Fruit fly (Drosophila melanogaster) whole organism, embryonic: ENCODE measurements around the gene CG34303.

Experiments
- Ada2b ChIP-seq: fragments of 200-800 bp; sonication (Bioruptor generic); IDR thresholded peaks from 2 replicates; pipeline ENCODE4 v1.3.6; 2022; ENCODE audit warnings: missing biosample characterization, missing genetic modification characterization
- CG10321 ChIP-seq: fragments of 200-800 bp; sonication (Bioruptor generic); IDR thresholded peaks from 2 replicates; pipeline ENCODE4 v1.3.6; 2022; ENCODE audit warnings: missing biosample characterization, missing genetic modification characterization
- CG10565 ChIP-seq: fragments of 200-800 bp; sonication (Bioruptor generic); optimal IDR thresholded peaks from 3 replicates; lab custom pipeline; 2016; ENCODE audit warnings: missing biosample characterization, mild to moderate bottlenecking, missing genetic modification characterization
- CG12236 ChIP-seq: fragments of 200-800 bp; sonication (Bioruptor generic); optimal IDR thresholded peaks from 2 replicates; lab custom pipeline; 2016; ENCODE audit warnings: missing biosample characterization, missing genetic modification characterization
- CG13775 ChIP-seq: fragments of 200-800 bp; sonication (Bioruptor generic); optimal IDR thresholded peaks from 3 replicates; lab custom pipeline; 2017; ENCODE audit warnings: missing biosample characterization, mild to moderate bottlenecking, missing genetic modification characterization
- CG1647 ChIP-seq: fragments of 200-800 bp; sonication (Bioruptor generic); optimal IDR thresholded peaks from 3 replicates; lab custom pipeline; 2016; ENCODE audit warnings: missing biosample characterization, missing genetic modification characterization
- CG17385 ChIP-seq: fragments of 200-800 bp; sonication (Bioruptor generic); optimal IDR thresholded peaks from 3 replicates; lab custom pipeline; 2018; ENCODE audit warnings: missing biosample characterization, mild to moderate bottlenecking, missing genetic modification characterization
- CG18011 ChIP-seq: fragments of 200-800 bp; sonication (Bioruptor generic); optimal IDR thresholded peaks from 2 replicates; lab custom pipeline; 2017; ENCODE audit warnings: missing biosample characterization, missing genetic modification characterization, mild to moderate bottlenecking, moderate library complexity, missing genotype
- CG18262 ChIP-seq: fragments of 200-800 bp; optimal IDR thresholded peaks from 3 replicates; lab custom pipeline; 2019; ENCODE audit warnings: missing biosample characterization, mild to moderate bottlenecking, missing genetic modification characterization, moderate library complexity
- CG2678 ChIP-seq: fragments of 200-800 bp; sonication (Bioruptor generic); optimal IDR thresholded peaks from 3 replicates; lab custom pipeline; 2019; ENCODE audit warnings: missing biosample characterization, mild to moderate bottlenecking, missing genetic modification characterization, moderate library complexity
- CG30020 ChIP-seq: fragments of 200-800 bp; optimal IDR thresholded peaks from 2 replicates; lab custom pipeline; 2019; ENCODE audit warnings: missing biosample characterization, mild to moderate bottlenecking, missing genetic modification characterization, moderate library complexity
- CG31388 ChIP-seq: fragments of 200-800 bp; sonication (Bioruptor generic); optimal IDR thresholded peaks from 2 replicates; lab custom pipeline; 2016; ENCODE audit warnings: missing biosample characterization, missing genetic modification characterization
- CG32532 ChIP-seq: fragments of 200-800 bp; sonication (Bioruptor generic); IDR thresholded peaks from 2 replicates; pipeline ENCODE4 v1.3.6; 2022; ENCODE audit warnings: missing biosample characterization, missing genetic modification characterization
- CG32767 ChIP-seq: fragments of 200-800 bp; sonication (Bioruptor generic); IDR thresholded peaks from 2 replicates; pipeline ENCODE4 v1.3.6; 2022; ENCODE audit warnings: missing biosample characterization, missing genetic modification characterization
- CG34224 ChIP-seq: fragments of 200-800 bp; sonication (Bioruptor generic); IDR thresholded peaks from 3 replicates; pipeline ENCODE4 v1.3.6; 2022; ENCODE audit warnings: missing biosample characterization, missing genetic modification characterization; ENCODE audit not compliant: partially characterized antibody
- CG4730 ChIP-seq: fragments of 200-800 bp; sonication (Bioruptor generic); IDR thresholded peaks from 2 replicates; pipeline ENCODE4 v1.3.6; 2022; ENCODE audit warnings: missing biosample characterization, missing genetic modification characterization
- CG4820 ChIP-seq: fragments of 200-800 bp; sonication (Bioruptor generic); optimal IDR thresholded peaks from 3 replicates; lab custom pipeline; 2016; ENCODE audit warnings: missing biosample characterization, missing genetic modification characterization
- CG6689 ChIP-seq: fragments of 200-800 bp; sonication (Bioruptor generic); IDR thresholded peaks from 2 replicates; pipeline ENCODE4 v1.3.6; 2022; ENCODE audit warnings: missing biosample characterization, missing genetic modification characterization
- CG7745 ChIP-seq: fragments of 200-800 bp; sonication (Bioruptor generic); optimal IDR thresholded peaks from 2 replicates; lab custom pipeline; 2018; ENCODE audit warnings: missing biosample characterization, mild to moderate bottlenecking, missing genetic modification characterization, moderate library complexity
- CG7987 ChIP-seq: fragments of 200-800 bp; sonication (Bioruptor generic); optimal IDR thresholded peaks from 2 replicates; lab custom pipeline; 2018; ENCODE audit warnings: missing biosample characterization, mild to moderate bottlenecking, missing genetic modification characterization, moderate library complexity
- CG8478 ChIP-seq: fragments of >200 bp; optimal IDR thresholded peaks from 2 replicates; lab custom pipeline; 2018
- Deaf1 ChIP-seq: fragments of 200-800 bp; optimal IDR thresholded peaks from 3 replicates; lab custom pipeline; 2019; ENCODE audit warnings: missing biosample characterization, mild to moderate bottlenecking, missing genetic modification characterization, moderate library complexity
- Doc3 ChIP-seq: fragments of 200-800 bp; sonication (Bioruptor generic); IDR thresholded peaks from 3 replicates; pipeline ENCODE4 v1.3.6; 2022; ENCODE audit warnings: missing biosample characterization, missing genetic modification characterization; ENCODE audit not compliant: partially characterized antibody
- Eip74EF ChIP-seq, 2 experiments: fragments of 200-800 bp in 1 of 2; fragments of >200 bp in 1 of 2; sonication (Bioruptor generic) in 1 of 2; optimal IDR thresholded peaks; 2 replicates each; lab custom pipeline; 2017 to 2019; ENCODE audit warnings: missing biosample characterization in 2 of 2, missing genetic modification characterization in 2 of 2, mild to moderate bottlenecking in 1 of 2, moderate library complexity in 1 of 2
- HHEX ChIP-seq: fragments of 200-800 bp; sonication (Bioruptor generic); optimal IDR thresholded peaks from 3 replicates; lab custom pipeline; 2017; ENCODE audit warnings: missing biosample characterization, mild to moderate bottlenecking, missing genetic modification characterization, missing genetic modification reagents
- HLH3B ChIP-seq: fragments of 200-800 bp; sonication (Bioruptor generic); IDR thresholded peaks from 2 replicates; pipeline ENCODE4 v1.3.6; 2022; ENCODE audit warnings: missing biosample characterization, missing genetic modification characterization
- Hr51 ChIP-seq, 2 experiments: fragments of 200-800 bp; sonication (Bioruptor generic); optimal IDR thresholded peaks; 2 replicates in 1 of 2; 3 replicates in 1 of 2; lab custom pipeline; 2016 to 2018; ENCODE audit warnings: missing biosample characterization in 2 of 2, missing genetic modification characterization in 2 of 2, mild to moderate bottlenecking in 1 of 2, moderate library complexity in 1 of 2
- Lim3 ChIP-seq: fragments of 200-800 bp; sonication (Bioruptor generic); IDR thresholded peaks from 2 replicates; pipeline ENCODE4 v1.3.6; 2022; ENCODE audit warnings: missing biosample characterization, missing genetic modification characterization
- Med ChIP-seq: fragments of 200-800 bp; sonication (Bioruptor generic); peaks from one replicate; lab custom pipeline; 2016; ENCODE audit warnings: missing biosample characterization, missing genetic modification characterization, mild to moderate bottlenecking, inconsistent platforms, moderate library complexity
- Oli ChIP-seq: fragments of 200-800 bp; sonication (Bioruptor generic); optimal IDR thresholded peaks from 2 replicates; lab custom pipeline; 2018; ENCODE audit warnings: missing biosample characterization, mild to moderate bottlenecking, missing genetic modification characterization, moderate library complexity
- Opbp ChIP-seq: fragments of 200-800 bp; sonication (Bioruptor generic); IDR thresholded peaks from 3 replicates; pipeline ENCODE4 v1.3.6; 2022; ENCODE audit warnings: missing biosample characterization, missing genetic modification characterization; ENCODE audit not compliant: partially characterized antibody
- Rfx ChIP-seq: fragments of 200-800 bp; sonication (Bioruptor generic); IDR thresholded peaks from 2 replicates; pipeline ENCODE4 v1.3.6; 2022; ENCODE audit warnings: missing biosample characterization, missing genetic modification characterization
- Vsx1 ChIP-seq: fragments of 200-800 bp; sonication (Bioruptor generic); optimal IDR thresholded peaks from 2 replicates; lab custom pipeline; 2017; ENCODE audit warnings: missing biosample characterization, mild to moderate bottlenecking, missing genetic modification characterization, missing genetic modification reagents
- ap ChIP-seq: fragments of 200-800 bp; sonication (Bioruptor generic); IDR thresholded peaks from 2 replicates; pipeline ENCODE4 v1.3.6; 2022; ENCODE audit warnings: missing biosample characterization, missing genetic modification characterization
- chif ChIP-seq, 2 experiments: fragments of 200-800 bp; sonication (Bioruptor generic); optimal IDR thresholded peaks; 3 replicates each; lab custom pipeline; 2016; ENCODE audit warnings: missing biosample characterization in 2 of 2, missing genetic modification characterization in 2 of 2
- ci ChIP-seq: fragments of 200-800 bp; sonication (Bioruptor generic); IDR thresholded peaks from 3 replicates; pipeline ENCODE4 v1.3.6; 2022; ENCODE audit warnings: missing biosample characterization, missing genetic modification characterization
- danr ChIP-seq: fragments of 200-800 bp; sonication (Bioruptor generic); IDR thresholded peaks from 2 replicates; pipeline ENCODE4 v1.3.6; 2022; ENCODE audit warnings: missing biosample characterization, missing genetic modification characterization
- ems ChIP-seq: fragments of 200-800 bp; sonication (Bioruptor generic); optimal IDR thresholded peaks from 3 replicates; lab custom pipeline; 2016; ENCODE audit warnings: missing biosample characterization, missing genetic modification characterization
- eyg ChIP-seq: fragments of 200-800 bp; sonication (Bioruptor generic); optimal IDR thresholded peaks from 3 replicates; lab custom pipeline; 2016; ENCODE audit warnings: missing biosample characterization, missing genetic modification characterization
- fd102C ChIP-seq: fragments of 200-800 bp; sonication (Bioruptor generic); optimal IDR thresholded peaks from 2 replicates; lab custom pipeline; 2018; ENCODE audit warnings: missing biosample characterization, mild to moderate bottlenecking, missing genetic modification characterization, moderate library complexity
- grau ChIP-seq: fragments of 200-800 bp; optimal IDR thresholded peaks from 3 replicates; lab custom pipeline; 2019; ENCODE audit warnings: missing biosample characterization, mild to moderate bottlenecking, missing genetic modification characterization, moderate library complexity
- gro ChIP-seq: fragments of 200-800 bp; sonication (Bioruptor generic); optimal IDR thresholded peaks from 2 replicates; lab custom pipeline; 2016; ENCODE audit warnings: missing biosample characterization, missing genetic modification characterization
- ken ChIP-seq: fragments of 200-800 bp; sonication (Bioruptor generic); IDR thresholded peaks from 3 replicates; pipeline ENCODE4 v1.3.6; 2022; ENCODE audit warnings: missing biosample characterization, missing genetic modification characterization
- pnt ChIP-seq: fragments of 200-800 bp; sonication (Bioruptor generic); optimal IDR thresholded peaks from 3 replicates; lab custom pipeline; 2016; ENCODE audit warnings: missing biosample characterization, missing genetic modification characterization
- run ChIP-seq: fragments of 200-800 bp; sonication (Bioruptor generic); optimal IDR thresholded peaks from 3 replicates; lab custom pipeline; 2018; ENCODE audit warnings: missing biosample characterization, mild to moderate bottlenecking, missing genetic modification characterization
- slbo ChIP-seq: fragments of 200-800 bp; sonication (Bioruptor generic); IDR thresholded peaks from 2 replicates; pipeline ENCODE4 v1.3.6; 2022; ENCODE audit warnings: missing biosample characterization, missing genetic modification characterization
- slou ChIP-seq: fragments of 200-800 bp; sonication (Bioruptor generic); optimal IDR thresholded peaks from 3 replicates; lab custom pipeline; 2016; ENCODE audit warnings: missing biosample characterization, missing genetic modification characterization
- tna ChIP-seq: fragments of 200-800 bp; sonication (Bioruptor generic); IDR thresholded peaks from 2 replicates; pipeline ENCODE4 v1.3.6; 2022; ENCODE audit warnings: missing biosample characterization, missing genetic modification characterization; ENCODE audit not compliant: partially characterized antibody
- tup ChIP-seq: fragments of 200-800 bp; sonication (Bioruptor generic); optimal IDR thresholded peaks from 2 replicates; lab custom pipeline; 2016; ENCODE audit warnings: missing biosample characterization, mild to moderate bottlenecking, missing genetic modification characterization, moderate library complexity
- unc-4 ChIP-seq: fragments of 200-800 bp; sonication (Bioruptor generic); IDR thresholded peaks from 2 replicates; pipeline ENCODE4 v1.3.6; 2022; ENCODE audit warnings: missing biosample characterization, missing genetic modification characterization; ENCODE audit not compliant: partially characterized antibody

Gene CG34303

dm6 chr3R:10168483-10169064 lies 16.9 kb upstream of the CG34303 start (continued):
- TF ChIP-seq CG18011 (peak; percentile 14), run (tag; lab: Kevin White, UChicago) (no peak), pnt (GFP tag; lab: Kevin White, UChicago) (no peak), ci (GFP tag; lab: Robert Waterston, UW) (peak; percentile 62; the same call in 2 of the 3 replicates), CG30020 (tag; lab: Kevin White, UChicago) (no peak), CG12236 (GFP tag; lab: Kevin White, UChicago) (no peak), CG2678 (peak; percentile 70), CG32532 (GFP tag; lab: Robert Waterston, UW) (peak; percentile 37), ap (GFP tag; lab: Robert Waterston, UW) (no peak), Ada2b (no peak), Deaf1 (no peak), CG31388 (GFP tag; lab: Kevin White, UChicago) (no peak), CG7987 (GFP tag; lab: Kevin White, UChicago) (no peak), ken (GFP tag; lab: Robert Waterston, UW) (0 out of 3 replicates have a peak, but pooled peaks have one; percentile 19), eyg (GFP tag; lab: Kevin White, UChicago) (no peak), Med (peak; percentile 92), Eip74EF (GFP tag; optimal IDR thresholded peaks at IDR 0.05; lab: Kevin White, UChicago) (no peak), CG4730 (GFP tag; lab: Robert Waterston, UW) (no peak), CG18262 (tag; lab: Kevin White, UChicago) (peak; percentile 1), gro (GFP tag; lab: Kevin White, UChicago) (peak; percentile 62), CG1647 (GFP tag; lab: Kevin White, UChicago) (no peak), ems (GFP tag; lab: Kevin White, UChicago) (no peak), Doc3 (GFP tag; lab: Robert Waterston, UW) (no peak), CG8478 (lab: Kevin White, UChicago) (no peak), Hr51 (GFP tag; optimal IDR thresholded peaks at IDR 0.05; lab: Kevin White, UChicago) (peak in 1 of 2 experiments; percentile 15), slbo (GFP tag; lab: Robert Waterston, UW) (peak; percentile 65), CG10321 (GFP tag; lab: Robert Waterston, UW) (no peak), CG7745 (tag; lab: Kevin White, UChicago) (no peak), tup (GFP tag; lab: Kevin White, UChicago) (no peak), CG17385 (GFP tag; lab: Kevin White, UChicago) (peak; percentile 46), chif (GFP tag; optimal IDR thresholded peaks at IDR 0.05; lab: Kevin White, UChicago) (peak; percentile 17 to 26), grau (tag; lab: Kevin White, UChicago) (peak; percentile 44), CG32767 (GFP tag; lab: Robert Waterston, UW) (no peak), Vsx1 (GFP tag; lab: Kevin White, UChicago) (peak; percentile 21), Oli (tag; lab: Kevin White, UChicago) (peak; percentile 48), CG13775 (GFP tag; lab: Kevin White, UChicago) (peak; percentile 10), CG34224 (GFP tag; lab: Robert Waterston, UW) (no peak), HLH3B (GFP tag; lab: Robert Waterston, UW) (0 out of 2 replicates have a peak, but pooled peaks have one; percentile 22), slou (GFP tag; lab: Kevin White, UChicago) (no peak), CG10565 (GFP tag; lab: Kevin White, UChicago) (no peak), unc-4 (GFP tag; lab: Robert Waterston, UW) (no peak), Rfx (GFP tag; lab: Robert Waterston, UW) (peak; percentile 48; the same call in 1 of the 2 replicates), danr (GFP tag; lab: Robert Waterston, UW) (no peak), fd102C (GFP tag; lab: Kevin White, UChicago) (no peak), CG6689 (GFP tag; lab: Robert Waterston, UW) (peak; percentile 42; the same call in 1 of the 2 replicates), tna (GFP tag; lab: Robert Waterston, UW) (no peak), Lim3 (GFP tag; lab: Robert Waterston, UW) (no peak), Opbp (GFP tag; lab: Robert Waterston, UW) (no peak), HHEX (GFP tag; lab: Kevin White, UChicago) (peak; percentile 12), CG4820 (GFP tag; lab: Kevin White, UChicago) (no peak)
